Worm (Caenorhabditis elegans) whole organism, L2 larva: Measurements from ENCODE around the gene prx-14.

Source experiments
- C34F6.9 ChIP-seq: fragments of 150-350 bp; optimal IDR thresholded peaks from 2 replicates; lab custom pipeline; 2014; ENCODE audit warnings: missing biosample characterization, missing genetic modification characterization
- F13H6.1 ChIP-seq: sonication (generic microtip); optimal IDR thresholded peaks from 2 replicates; lab custom pipeline; 2016; ENCODE audit warnings: missing genetic modification characterization, missing compliant biosample characterization
- R02D3.7 ChIP-seq: fragments of 150-350 bp; optimal IDR thresholded peaks from 2 replicates; lab custom pipeline; 2014; ENCODE audit warnings: missing biosample characterization, missing genetic modification characterization
- aly-2 ChIP-seq: fragments of 150-350 bp; optimal IDR thresholded peaks from 2 replicates; lab custom pipeline; 2014; ENCODE audit warnings: missing biosample characterization, missing genetic modification characterization
- ama-1 ChIP-seq: fragments of 150-350 bp; optimal IDR thresholded peaks from 2 replicates; lab custom pipeline; 2018; ENCODE audit warnings: inconsistent platforms
- blmp-1 ChIP-seq: sonication (generic microtip); optimal IDR thresholded peaks from 2 replicates; lab custom pipeline; 2017; ENCODE audit warnings: missing genetic modification characterization, mild to moderate bottlenecking, missing compliant biosample characterization, antibody characterized with exemption, moderate library complexity; ENCODE audit not compliant: insufficient read depth
- ceh-16 ChIP-seq: fragments of 150-350 bp; optimal IDR thresholded peaks from 2 replicates; lab custom pipeline; 2014; ENCODE audit warnings: missing biosample characterization, missing genetic modification characterization
- crh-2 ChIP-seq: sonication (generic microtip); optimal IDR thresholded peaks from 2 replicates; lab custom pipeline; 2017; ENCODE audit warnings: missing biosample characterization, missing genetic modification characterization
- dmd-4 ChIP-seq: sonication (generic microtip); optimal IDR thresholded peaks from 2 replicates; lab custom pipeline; 2017; ENCODE audit warnings: missing biosample characterization, missing genetic modification characterization
- egl-27 ChIP-seq: sonication (generic microtip); optimal IDR thresholded peaks from 3 replicates; lab custom pipeline; 2017; ENCODE audit warnings: missing biosample characterization, missing genetic modification reagents, missing genetic modification characterization
- elt-1 ChIP-seq: fragments of 150-350 bp; optimal IDR thresholded peaks from 2 replicates; lab custom pipeline; 2014; ENCODE audit warnings: missing biosample characterization, missing genetic modification characterization
- elt-3 ChIP-seq: sonication (generic microtip); optimal IDR thresholded peaks from 2 replicates; lab custom pipeline; 2017; ENCODE audit warnings: missing biosample characterization, missing genetic modification characterization
- fos-1 ChIP-seq: fragments of 150-350 bp; optimal IDR thresholded peaks from 2 replicates; lab custom pipeline; 2014; ENCODE audit warnings: missing biosample characterization, missing genetic modification characterization
- gmeb-1 ChIP-seq: fragments of 150-350 bp; optimal IDR thresholded peaks from 2 replicates; lab custom pipeline; 2014; ENCODE audit warnings: missing biosample characterization, missing genetic modification characterization
- lin-13 ChIP-seq: fragments of 150-350 bp; optimal IDR thresholded peaks from 2 replicates; lab custom pipeline; 2014; ENCODE audit warnings: missing biosample characterization, missing genetic modification reagents, missing genetic modification characterization
- lin-39 ChIP-seq: fragments of 150-350 bp; optimal IDR thresholded peaks from 2 replicates; lab custom pipeline; 2014; ENCODE audit warnings: missing biosample characterization, missing genetic modification reagents, missing genetic modification characterization
- lsy-2 ChIP-seq, 2 experiments: fragments of 150-350 bp in 1 of 2; sonication (generic microtip) in 1 of 2; optimal IDR thresholded peaks; 2 replicates each; lab custom pipeline; 2014 to 2017; ENCODE audit warnings: missing biosample characterization in 2 of 2, missing genetic modification characterization in 2 of 2
- mab-5 ChIP-seq: fragments of 150-350 bp; optimal IDR thresholded peaks from 2 replicates; lab custom pipeline; 2014; ENCODE audit warnings: missing biosample characterization, missing genetic modification characterization
- mbf-1 ChIP-seq: sonication (generic microtip); optimal IDR thresholded peaks from 2 replicates; lab custom pipeline; 2017; ENCODE audit warnings: missing biosample characterization, missing genetic modification characterization
- nhr-11 ChIP-seq: fragments of 150-350 bp; optimal IDR thresholded peaks from 2 replicates; lab custom pipeline; 2014; ENCODE audit warnings: missing biosample characterization, missing genetic modification characterization
- nhr-129 ChIP-seq: fragments of 150-350 bp; optimal IDR thresholded peaks from 2 replicates; lab custom pipeline; 2014; ENCODE audit warnings: missing biosample characterization, missing genetic modification characterization
- nhr-21 ChIP-seq: fragments of 150-350 bp; optimal IDR thresholded peaks from 2 replicates; lab custom pipeline; 2014; ENCODE audit warnings: missing biosample characterization, missing genetic modification characterization
- nhr-23 ChIP-seq: fragments of 150-350 bp; optimal IDR thresholded peaks from 2 replicates; lab custom pipeline; 2014; ENCODE audit warnings: missing biosample characterization, missing genetic modification reagents, missing genetic modification characterization
- nhr-25 ChIP-seq: fragments of 150-350 bp; sonication (generic microtip); optimal IDR thresholded peaks from 3 replicates; lab custom pipeline; 2014; ENCODE audit warnings: missing biosample characterization, missing genetic modification characterization
- nhr-6 ChIP-seq: fragments of 150-350 bp; optimal IDR thresholded peaks from 2 replicates; lab custom pipeline; 2014; ENCODE audit warnings: missing biosample characterization, missing genetic modification characterization
- nhr-77 ChIP-seq: fragments of 150-350 bp; optimal IDR thresholded peaks from 2 replicates; lab custom pipeline; 2014; ENCODE audit warnings: missing biosample characterization, missing genetic modification characterization
- peb-1 ChIP-seq: fragments of 150-350 bp; optimal IDR thresholded peaks from 2 replicates; lab custom pipeline; 2014; ENCODE audit warnings: missing biosample characterization, missing genetic modification characterization
- sem-4 ChIP-seq: fragments of 150-350 bp; optimal IDR thresholded peaks from 2 replicates; lab custom pipeline; 2014; ENCODE audit warnings: missing biosample characterization, missing genetic modification reagents, missing genetic modification characterization
- skn-1 ChIP-seq: sonication (generic microtip); optimal IDR thresholded peaks from 2 replicates; lab custom pipeline; 2017; ENCODE audit warnings: missing biosample characterization, missing genetic modification characterization
- sma-3 ChIP-seq: sonication (generic microtip); optimal IDR thresholded peaks from 2 replicates; lab custom pipeline; 2016; ENCODE audit warnings: missing genetic modification reagents, missing genetic modification characterization, missing compliant biosample characterization
- sma-9 ChIP-seq, 2 experiments: fragments of 150-350 bp in 1 of 2; sonication (generic microtip) in 1 of 2; optimal IDR thresholded peaks; 2 replicates each; lab custom pipeline; 2014 to 2016; ENCODE audit warnings: missing genetic modification characterization in 2 of 2, mild to moderate bottlenecking in 1 of 2, missing biosample characterization in 1 of 2, missing compliant biosample characterization in 1 of 2, missing genetic modification reagents in 1 of 2, moderate library complexity in 1 of 2
- unc-39 ChIP-seq: fragments of 150-350 bp; optimal IDR thresholded peaks from 2 replicates; lab custom pipeline; 2014; ENCODE audit warnings: missing biosample characterization, missing genetic modification characterization
- unc-55 ChIP-seq: fragments of 150-350 bp; sonication (generic microtip); optimal IDR thresholded peaks from 3 replicates; lab custom pipeline; 2014; ENCODE audit warnings: missing biosample characterization, missing genetic modification reagents, missing genetic modification characterization
- zag-1 ChIP-seq: fragments of 150-350 bp; optimal IDR thresholded peaks from 2 replicates; lab custom pipeline; 2014; ENCODE audit warnings: missing biosample characterization, missing genetic modification characterization
- ztf-4 ChIP-seq: fragments of 150-350 bp; optimal IDR thresholded peaks from 2 replicates; lab custom pipeline; 2014; ENCODE audit warnings: missing biosample characterization, missing genetic modification characterization

Gene prx-14

DNA sequence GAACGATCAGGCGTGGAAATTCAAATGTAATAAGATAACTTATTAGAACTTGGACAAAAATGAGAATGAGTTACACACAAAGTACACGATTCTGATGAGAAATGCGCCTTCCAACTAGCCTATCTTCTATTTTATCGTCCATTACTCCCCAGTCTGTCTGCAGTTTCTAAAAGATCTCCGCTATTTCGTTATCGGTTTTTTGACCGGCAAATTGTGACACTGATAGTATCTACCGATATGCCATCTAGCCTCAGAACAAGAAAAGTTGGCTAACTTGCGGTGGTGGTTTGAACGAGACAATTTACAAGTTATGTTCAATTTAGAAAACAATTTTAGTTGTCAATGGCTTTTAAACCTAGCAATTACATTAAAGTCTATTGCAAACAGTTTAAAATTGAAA, 28.6 kb downstream of the prx-14 start:
- TF ChIP-seq unc-39 (tag; lab: Kevin White, UChicago) (no peak), nhr-129 (tag; lab: Kevin White, UChicago) (no peak), fos-1 (tag; lab: Kevin White, UChicago) (peak; percentile 96), elt-1 (peak; percentile 89), ceh-16 (peak; percentile 95), crh-2 (tag; lab: Kevin White, UChicago) (peak; percentile 57)

DNA sequence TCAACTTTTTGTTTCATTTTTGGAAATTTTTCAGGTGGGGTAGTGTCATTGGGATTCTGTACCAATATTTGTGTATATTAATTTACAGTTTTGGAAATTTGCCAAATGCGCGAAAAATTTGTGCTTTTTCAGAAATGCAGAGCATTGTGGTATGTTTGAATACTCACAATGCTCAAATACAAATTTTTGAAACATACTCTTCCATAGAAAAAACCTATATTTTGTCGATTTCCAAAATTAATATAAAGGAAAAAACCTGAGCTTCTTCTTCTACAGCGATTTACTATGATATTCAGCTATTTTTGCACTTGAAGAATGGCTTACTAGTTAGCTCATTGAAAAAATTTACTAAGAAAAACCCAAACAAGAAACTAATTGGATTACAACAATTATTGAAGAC, 30.0 kb downstream of the prx-14 start:
- no peak for TF ChIP-seq mbf-1
- no peak for TF ChIP-seq lin-39
- TF ChIP-seq elt-3 (tag; lab: Kevin White, UChicago), result no peak

DNA sequence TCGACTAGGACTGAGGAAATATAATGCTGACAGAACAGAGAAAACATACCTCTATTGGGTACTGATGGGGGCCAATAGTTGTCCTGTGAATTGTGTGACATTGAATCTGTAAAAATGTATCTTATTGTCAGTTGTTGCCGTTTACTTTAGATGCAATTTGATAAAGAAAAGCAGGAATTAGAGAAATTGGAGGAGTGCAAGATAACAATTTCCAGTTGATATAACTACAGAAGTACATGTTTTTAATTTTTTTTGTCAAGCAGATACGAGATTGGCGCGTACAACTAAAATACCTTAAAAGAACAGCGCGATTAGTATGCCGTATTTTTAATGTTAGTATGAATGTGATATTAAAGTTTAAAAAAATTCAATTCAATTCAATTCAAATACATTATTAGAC, 35.1 kb downstream of the prx-14 start, which contains the start of gene zip-6:
Gene zip-6 (minus strand): TSS at position 101 of the 400 bp plus-strand sequence.
- TF ChIP-seq nhr-23 (tag; lab: Kevin White, UChicago) (no peak), dmd-4 (no peak), ceh-16 (no peak), lin-39 (no peak), ztf-4 (tag; lab: Kevin White, UChicago) (no peak), ama-1 (no peak), nhr-6 (tag; lab: Kevin White, UChicago) (no peak), skn-1 (tag; lab: Kevin White, UChicago) (no peak), F13H6.1 (tag; lab: Kevin White, UChicago) (no peak), nhr-77 (tag; lab: Kevin White, UChicago) (no peak), sem-4 (no peak), nhr-21 (tag; lab: Kevin White, UChicago) (no peak)

DNA sequence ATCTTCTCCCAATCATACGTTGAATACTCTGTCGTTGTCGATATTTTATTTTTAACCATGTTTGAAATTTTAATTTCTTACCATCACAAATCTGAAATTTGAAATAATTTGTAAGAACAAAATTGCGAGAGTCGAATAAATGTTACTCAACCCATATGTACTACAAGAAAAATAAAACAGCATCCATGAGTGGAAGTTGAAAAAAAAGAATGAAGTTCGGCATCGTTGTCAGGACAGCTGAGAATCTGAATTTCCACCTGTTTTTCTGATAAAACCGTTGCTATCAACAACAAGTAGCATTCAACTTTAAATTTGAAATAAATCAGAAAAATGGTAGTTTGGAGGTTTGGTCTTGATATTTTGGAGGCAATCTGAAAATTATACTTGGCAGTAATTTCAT, 40.9 kb downstream of the prx-14 start, which contains the start of gene C29F4.3:
Gene C29F4.3 (minus strand): TSS at position 101 of the 400 bp plus-strand sequence.
- TF ChIP-seq mab-5 (tag; lab: Kevin White, UChicago), result no peak

DNA sequence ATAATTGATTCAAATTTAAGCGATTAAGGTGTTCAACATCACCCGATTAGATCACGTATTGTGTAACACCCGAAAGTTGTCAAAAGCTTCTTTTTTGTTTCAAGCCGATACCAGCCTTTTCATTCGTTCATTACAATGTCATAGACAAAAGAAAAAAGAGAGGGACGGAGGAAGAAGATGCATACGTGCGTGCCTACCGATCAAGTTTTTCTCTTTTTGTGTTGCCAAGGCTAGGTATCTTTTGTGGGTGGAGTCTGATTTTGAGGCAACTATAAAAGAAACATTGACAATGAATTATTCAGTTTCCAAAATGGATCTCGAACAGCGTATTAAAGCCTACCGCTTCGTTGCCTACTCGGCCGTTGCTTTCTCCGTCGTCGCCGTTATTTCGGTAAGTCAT, 42.3 kb downstream of the prx-14 start, which contains the start of gene col-125:
Gene col-125 (plus strand): TSS at position 301 of the 400 bp plus-strand sequence.
- TF ChIP-seq nhr-6 (tag; lab: Kevin White, UChicago) (no peak), blmp-1 (tag; lab: Kevin White, UChicago) (peak; percentile 22)

DNA sequence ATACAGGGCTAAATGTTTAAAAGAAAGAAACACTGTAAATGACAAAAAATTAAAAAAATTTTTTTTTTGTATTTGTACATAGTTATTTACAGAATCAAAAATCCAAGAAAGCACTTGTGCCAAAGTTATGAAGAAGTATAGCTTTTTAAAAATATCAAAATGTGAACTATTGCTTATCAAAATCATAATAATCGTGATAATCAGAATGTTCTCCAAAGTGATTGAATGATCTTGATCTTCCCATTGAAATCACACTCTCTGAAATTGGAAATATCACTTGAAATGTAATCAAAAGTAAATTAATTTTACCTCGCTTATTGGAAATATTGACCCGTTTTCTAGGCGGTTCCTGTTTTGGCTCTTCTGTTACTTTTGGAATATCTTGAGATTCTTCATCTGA, 43.6 kb downstream of the prx-14 start:
- TF ChIP-seq zag-1 (tag; lab: Kevin White, UChicago) (no peak), elt-3 (tag; lab: Kevin White, UChicago) (no peak), nhr-25 (tag; lab: Kevin White, UChicago) (peak; percentile 53)

DNA sequence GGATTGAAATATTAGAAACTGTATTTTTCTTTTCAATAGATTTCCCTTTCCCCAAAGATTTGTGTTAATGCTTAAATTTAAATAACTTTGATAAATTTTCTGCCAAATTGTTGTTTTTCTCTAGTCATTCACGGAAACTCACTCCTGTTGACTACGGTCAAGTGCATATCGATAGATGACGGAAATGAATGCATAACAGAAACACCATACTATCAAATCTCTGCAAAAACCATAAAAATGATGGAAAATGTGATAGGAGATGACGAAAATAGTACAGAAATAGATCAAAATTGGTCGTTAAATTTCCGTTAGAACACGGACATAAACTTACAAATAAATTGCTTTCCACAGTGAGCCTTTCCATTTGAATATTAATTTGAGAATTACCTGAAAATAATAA, 46.1 kb downstream of the prx-14 start:
- TF ChIP-seq peb-1 (tag; lab: Kevin White, UChicago), result no peak
- TF ChIP-seq lin-13 (GFP tag; lab: Kevin White, UChicago), result no peak
- TF ChIP-seq, all 48 proteins: peak for 0

DNA sequence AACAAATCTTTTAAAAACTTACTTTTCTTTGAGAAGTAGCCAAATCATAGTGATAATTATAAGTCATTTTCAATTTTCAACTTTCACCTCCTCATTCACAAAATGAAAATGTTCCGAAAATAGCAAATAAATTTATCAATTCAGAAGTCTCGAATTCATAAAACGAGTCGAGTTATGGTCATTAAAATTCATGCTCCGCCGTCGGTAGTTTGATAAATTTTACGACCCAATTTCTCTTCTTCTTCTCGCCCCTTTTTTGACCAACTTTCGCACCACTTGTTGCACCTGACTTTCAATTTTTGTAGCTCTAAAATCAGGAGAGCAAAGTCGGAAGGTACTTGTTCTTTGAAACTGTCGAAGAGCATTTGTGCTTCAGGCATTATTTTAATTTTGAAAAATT, 47.1 kb downstream of the prx-14 start, which contains the start of gene best-7:
Gene best-7 (minus strand): TSS at position 239 of the 400 bp plus-strand sequence.
- no peak for TF ChIP-seq nhr-129 (tag; lab: Kevin White, UChicago)
- no peak for TF ChIP-seq elt-3 (tag; lab: Kevin White, UChicago)
- no peak for TF ChIP-seq sma-3 (GFP tag; lab: Kevin White, UChicago)
- no peak for TF ChIP-seq unc-55 (GFP tag; lab: Kevin White, UChicago)
- TF ChIP-seq nhr-11 (tag; lab: Kevin White, UChicago), result no peak
- no peak for TF ChIP-seq lsy-2 (tag; optimal IDR thresholded peaks at IDR 0.05; lab: Kevin White, UChicago)
- no peak for TF ChIP-seq aly-2 (tag; lab: Kevin White, UChicago)
- TF ChIP-seq unc-39 (tag; lab: Kevin White, UChicago), result no peak
- no peak for TF ChIP-seq gmeb-1 (tag; lab: Kevin White, UChicago)
- no peak for TF ChIP-seq mab-5 (tag; lab: Kevin White, UChicago)
- no peak for TF ChIP-seq F13H6.1 (tag; lab: Kevin White, UChicago)
- no peak for TF ChIP-seq sma-9 (GFP tag; optimal IDR thresholded peaks at IDR 0.05; lab: Kevin White, UChicago)
- TF ChIP-seq sma-9 (tag; optimal IDR thresholded peaks at IDR 0.05; lab: Kevin White, UChicago), result no peak
- no peak for TF ChIP-seq C34F6.9 (tag; lab: Kevin White, UChicago)
- no peak for TF ChIP-seq R02D3.7 (tag; lab: Kevin White, UChicago)
- TF ChIP-seq nhr-77 (tag; lab: Kevin White, UChicago), result no peak
- no peak for TF ChIP-seq egl-27 (tag; lab: Kevin White, UChicago)
- TF ChIP-seq mbf-1, result no peak
- TF ChIP-seq, all 48 proteins: peak for 0
